Fruit fly (Drosophila melanogaster) whole organism, embryonic: Measurements from ENCODE around the gene CG31807.

ENCODE experiments used
- Bdp1 ChIP-seq: fragments of 200-800 bp; sonication (Bioruptor generic); optimal IDR thresholded peaks from 3 replicates; lab custom pipeline; 2016; ENCODE audit warnings: missing biosample characterization, missing genetic modification characterization
- CG10274 ChIP-seq: fragments of 200-800 bp; sonication (Bioruptor generic); optimal IDR thresholded peaks from 3 replicates; lab custom pipeline; 2017; ENCODE audit warnings: missing biosample characterization, mild to moderate bottlenecking, missing genetic modification characterization
- CG10462 ChIP-seq: fragments of 200-800 bp; sonication (Bioruptor generic); optimal IDR thresholded peaks from 2 replicates; lab custom pipeline; 2016; ENCODE audit warnings: missing biosample characterization, missing genetic modification characterization
- CG11504 ChIP-seq: fragments of 200-800 bp; sonication (Bioruptor generic); optimal IDR thresholded peaks from 3 replicates; lab custom pipeline; 2019; ENCODE audit warnings: missing biosample characterization, mild to moderate bottlenecking, missing genetic modification characterization, moderate library complexity
- CG12155 ChIP-seq: fragments of 200-800 bp; sonication (Bioruptor generic); optimal IDR thresholded peaks from 3 replicates; lab custom pipeline; 2016; ENCODE audit warnings: missing biosample characterization, missing genetic modification characterization
- CG13424 ChIP-seq: fragments of 200-800 bp; sonication (Bioruptor generic); optimal IDR thresholded peaks from 2 replicates; lab custom pipeline; 2019; ENCODE audit warnings: missing biosample characterization, mild to moderate bottlenecking, missing genetic modification characterization, moderate library complexity
- CG13894 ChIP-seq: fragments of 200-800 bp; sonication (Bioruptor generic); optimal IDR thresholded peaks from 3 replicates; lab custom pipeline; 2018; ENCODE audit warnings: missing biosample characterization, mild to moderate bottlenecking, missing genetic modification characterization, moderate library complexity
- CG14860 ChIP-seq: fragments of 200-800 bp; sonication (Bioruptor generic); IDR thresholded peaks from 3 replicates; pipeline ENCODE4 v1.3.6; 2022; ENCODE audit warnings: missing biosample characterization, missing genetic modification characterization; ENCODE audit not compliant: partially characterized antibody
- CG15601 ChIP-seq: fragments of 200-800 bp; sonication (Bioruptor generic); optimal IDR thresholded peaks from 3 replicates; lab custom pipeline; 2019; ENCODE audit warnings: missing biosample characterization, mild to moderate bottlenecking, missing genetic modification characterization, moderate library complexity
- CG17568 ChIP-seq: fragments of 200-800 bp; sonication (Bioruptor generic); optimal IDR thresholded peaks from 2 replicates; lab custom pipeline; 2018; ENCODE audit warnings: missing biosample characterization, mild to moderate bottlenecking, missing genetic modification characterization, moderate library complexity
- CG17612 ChIP-seq: fragments of 200-800 bp; sonication (Bioruptor generic); IDR thresholded peaks from 2 replicates; pipeline ENCODE4 v1.3.6; 2022; ENCODE audit warnings: missing biosample characterization, missing genetic modification characterization
- CG2120 ChIP-seq: fragments of 200-800 bp; sonication (Bioruptor generic); optimal IDR thresholded peaks from 3 replicates; lab custom pipeline; 2016; ENCODE audit warnings: missing biosample characterization, missing genetic modification characterization
- CG2875 ChIP-seq: fragments of 200-800 bp; sonication (Bioruptor generic); optimal IDR thresholded peaks from 2 replicates; lab custom pipeline; 2017; ENCODE audit warnings: missing biosample characterization, mild to moderate bottlenecking, missing genetic modification characterization, missing genetic modification reagents
- CG3281 ChIP-seq: fragments of 200-800 bp; sonication (Bioruptor generic); optimal IDR thresholded peaks from 3 replicates; lab custom pipeline; 2017; ENCODE audit warnings: missing biosample characterization, mild to moderate bottlenecking, missing genetic modification characterization
- CG4360 ChIP-seq: fragments of 200-800 bp; sonication (Bioruptor generic); IDR thresholded peaks from 2 replicates; pipeline ENCODE4 v1.3.6; 2022; ENCODE audit warnings: missing biosample characterization, missing genetic modification characterization
- CG6654 ChIP-seq: fragments of 200-800 bp; sonication (Bioruptor generic); optimal IDR thresholded peaks from 2 replicates; lab custom pipeline; 2017; ENCODE audit warnings: missing biosample characterization, mild to moderate bottlenecking, missing genetic modification characterization
- CG9215 ChIP-seq: fragments of 200-800 bp; sonication (Bioruptor generic); IDR thresholded peaks from 2 replicates; pipeline ENCODE4 v1.3.6; 2022; ENCODE audit warnings: missing biosample characterization, missing genetic modification characterization
- CoRest ChIP-seq: fragments of 200-800 bp; sonication (Bioruptor generic); optimal IDR thresholded peaks from 3 replicates; lab custom pipeline; 2018; ENCODE audit warnings: missing biosample characterization, mild to moderate bottlenecking, missing genetic modification characterization, moderate library complexity
- D ChIP-seq, 2 experiments: fragments of 200-800 bp in 1 of 2; fragments of >200 bp in 1 of 2; sonication (Bioruptor generic) in 1 of 2; optimal IDR thresholded peaks; 2 replicates in 1 of 2; 3 replicates in 1 of 2; lab custom pipeline; 2017; ENCODE audit warnings: mild to moderate bottlenecking in 1 of 2, missing biosample characterization in 1 of 2, missing genetic modification characterization in 1 of 2, missing genetic modification reagents in 1 of 2
- Hey ChIP-seq: fragments of 200-800 bp; sonication (Bioruptor generic); optimal IDR thresholded peaks from 3 replicates; lab custom pipeline; 2018; ENCODE audit warnings: missing biosample characterization, mild to moderate bottlenecking, missing genetic modification characterization
- Jarid2 ChIP-seq: fragments of 200-800 bp; sonication (Bioruptor generic); optimal IDR thresholded peaks from 3 replicates; lab custom pipeline; 2017; ENCODE audit warnings: mild to moderate bottlenecking, missing biosample characterization, missing genetic modification reagents, missing genetic modification characterization
- Lim3 ChIP-seq: fragments of 200-800 bp; sonication (Bioruptor generic); IDR thresholded peaks from 2 replicates; pipeline ENCODE4 v1.3.6; 2022; ENCODE audit warnings: missing biosample characterization, missing genetic modification characterization
- Med ChIP-seq: fragments of 200-800 bp; sonication (Bioruptor generic); peaks from one replicate; lab custom pipeline; 2016; ENCODE audit warnings: missing biosample characterization, missing genetic modification characterization, mild to moderate bottlenecking, inconsistent platforms, moderate library complexity
- Mrtf ChIP-seq: fragments of 200-800 bp; sonication (Bioruptor generic); IDR thresholded peaks from 3 replicates; pipeline ENCODE4 v1.3.6; 2022; ENCODE audit warnings: missing biosample characterization, missing genetic modification characterization
- NC2α ChIP-seq: fragments of 200-800 bp; sonication (Bioruptor generic); optimal IDR thresholded peaks from 2 replicates; lab custom pipeline; 2016; ENCODE audit warnings: missing biosample characterization, missing genetic modification characterization
- Sin3A ChIP-seq: fragments of >200 bp; optimal IDR thresholded peaks from 2 replicates; lab custom pipeline; 2018
- amos ChIP-seq: fragments of 200-800 bp; sonication (Bioruptor generic); IDR thresholded peaks from 2 replicates; pipeline ENCODE4 v1.3.6; 2022; ENCODE audit warnings: missing biosample characterization, missing genetic modification characterization; ENCODE audit not compliant: partially characterized antibody
- bab2 ChIP-seq: fragments of 200-800 bp; sonication (Bioruptor generic); optimal IDR thresholded peaks from 2 replicates; lab custom pipeline; 2016; ENCODE audit warnings: missing biosample characterization, missing genetic modification characterization
- bowl ChIP-seq: fragments of 200-800 bp; sonication (Bioruptor generic); IDR thresholded peaks from 2 replicates; pipeline ENCODE4 v1.3.6; 2022; ENCODE audit warnings: missing biosample characterization, missing genetic modification characterization
- caup ChIP-seq: fragments of 200-800 bp; sonication (Bioruptor generic); optimal IDR thresholded peaks from 3 replicates; lab custom pipeline; 2017; ENCODE audit warnings: missing biosample characterization, mild to moderate bottlenecking, missing genetic modification characterization, moderate library complexity; ENCODE audit not compliant: severe bottlenecking
- dimm ChIP-seq: fragments of 200-800 bp; sonication (Bioruptor generic); IDR thresholded peaks from 2 replicates; pipeline ENCODE4 v1.3.6; 2022; ENCODE audit warnings: missing biosample characterization, missing genetic modification characterization
- esg ChIP-seq: fragments of 200-800 bp; sonication (Bioruptor generic); conservative IDR thresholded peaks from 2 replicates; pipeline ENCODE4 v1.3.6; 2022; ENCODE audit warnings: missing biosample characterization, missing genetic modification characterization
- fd3F ChIP-seq: fragments of 200-800 bp; sonication (Bioruptor generic); optimal IDR thresholded peaks from 2 replicates; lab custom pipeline; 2018; ENCODE audit warnings: missing biosample characterization, mild to moderate bottlenecking, missing genetic modification characterization, moderate library complexity
- fru ChIP-seq: fragments of >200 bp; optimal IDR thresholded peaks from 2 replicates; lab custom pipeline; 2017
- gem ChIP-seq: fragments of 200-800 bp; sonication (Bioruptor generic); optimal IDR thresholded peaks from 2 replicates; lab custom pipeline; 2019; ENCODE audit warnings: missing biosample characterization, mild to moderate bottlenecking, missing genetic modification characterization, moderate library complexity
- gsb-n ChIP-seq: fragments of 200-800 bp; sonication (Bioruptor generic); optimal IDR thresholded peaks from 3 replicates; lab custom pipeline; 2018; ENCODE audit warnings: missing biosample characterization, mild to moderate bottlenecking, missing genetic modification characterization
- h ChIP-seq: fragments of >200 bp; optimal IDR thresholded peaks from 2 replicates; lab custom pipeline; 2017
- hth ChIP-seq: fragments of >200 bp; optimal IDR thresholded peaks from 2 replicates; lab custom pipeline; 2017; ENCODE audit warnings: inconsistent platforms
- knrl ChIP-seq: fragments of 200-800 bp; sonication (Bioruptor generic); IDR thresholded peaks from 3 replicates; pipeline ENCODE4 v1.3.6; 2022; ENCODE audit warnings: missing biosample characterization, missing genetic modification characterization; ENCODE audit not compliant: partially characterized antibody
- mld ChIP-seq: fragments of 200-800 bp; sonication (Bioruptor generic); IDR thresholded peaks from 3 replicates; pipeline ENCODE4 v1.3.6; 2022; ENCODE audit warnings: missing biosample characterization, missing genetic modification characterization; ENCODE audit not compliant: partially characterized antibody
- pum ChIP-seq: fragments of 200-800 bp; sonication (Bioruptor generic); optimal IDR thresholded peaks from 2 replicates; lab custom pipeline; 2016; ENCODE audit warnings: missing biosample characterization, missing genetic modification characterization
- salm ChIP-seq: fragments of 200-800 bp; sonication (Bioruptor generic); optimal IDR thresholded peaks from 2 replicates; lab custom pipeline; 2018; ENCODE audit warnings: missing biosample characterization, mild to moderate bottlenecking, missing genetic modification characterization
- sens-2 ChIP-seq: fragments of 200-800 bp; sonication (Bioruptor generic); IDR thresholded peaks from 2 replicates; pipeline ENCODE4 v1.3.6; 2022; ENCODE audit warnings: missing biosample characterization, missing genetic modification characterization
- sim ChIP-seq: fragments of 200-800 bp; sonication (Bioruptor generic); IDR thresholded peaks from 2 replicates; pipeline ENCODE4 v1.3.6; 2022; ENCODE audit warnings: missing biosample characterization, missing genetic modification characterization
- sima ChIP-seq: fragments of 200-800 bp; sonication (Bioruptor generic); optimal IDR thresholded peaks from 2 replicates; lab custom pipeline; 2016; ENCODE audit warnings: missing biosample characterization, missing genetic modification characterization
- tap ChIP-seq: fragments of 200-800 bp; optimal IDR thresholded peaks from 3 replicates; lab custom pipeline; 2019; ENCODE audit warnings: missing biosample characterization, mild to moderate bottlenecking, missing genetic modification characterization, moderate library complexity
- tio ChIP-seq: fragments of 200-800 bp; sonication (Bioruptor generic); optimal IDR thresholded peaks from 2 replicates; lab custom pipeline; 2017; ENCODE audit warnings: missing biosample characterization, missing genetic modification characterization, inconsistent platforms
- vvl ChIP-seq: fragments of 200-800 bp; sonication (Bioruptor generic); IDR thresholded peaks from 2 replicates; pipeline ENCODE4 v1.3.6; 2022; ENCODE audit warnings: missing biosample characterization, missing genetic modification characterization
- wek ChIP-seq: fragments of 200-800 bp; sonication (Bioruptor generic); optimal IDR thresholded peaks from 3 replicates; lab custom pipeline; 2018; ENCODE audit warnings: missing biosample characterization, mild to moderate bottlenecking, missing genetic modification characterization, moderate library complexity
- wor ChIP-seq: fragments of 200-800 bp; sonication (Bioruptor generic); IDR thresholded peaks from 2 replicates; pipeline ENCODE4 v1.3.6; 2022; ENCODE audit warnings: missing biosample characterization, missing genetic modification characterization

CG31807 gene

dm6 chr2L:16689800-16690618, 6.2 kb upstream of the CG31807 start (continued):
- TF ChIP-seq CG4360 (GFP tag; lab: Robert Waterston, UW) (no peak), CG3281 (GFP tag; lab: Kevin White, UChicago) (no peak), bab2 (GFP tag; lab: Kevin White, UChicago) (peak; percentile 26), Bdp1 (GFP tag; lab: Kevin White, UChicago) (no peak), CG2120 (GFP tag; lab: Kevin White, UChicago) (peak; percentile 68), hth (lab: Kevin White, UChicago) (no peak), D (optimal IDR thresholded peaks at IDR 0.05; lab: Kevin White, UChicago) (no peak), D (GFP tag; optimal IDR thresholded peaks at IDR 0.05; lab: Kevin White, UChicago) (no peak), fru (lab: Kevin White, UChicago) (no peak), amos (GFP tag; lab: Robert Waterston, UW) (no peak), Med (GFP tag; lab: Kevin White, UChicago) (peak; percentile 70), esg (no peak), wek (GFP tag; lab: Kevin White, UChicago) (no peak), sens-2 (GFP tag; lab: Robert Waterston, UW) (no peak), CG13894 (no peak), mld (GFP tag; lab: Robert Waterston, UW) (no peak), CG15601 (tag; lab: Kevin White, UChicago) (no peak), vvl (GFP tag; lab: Robert Waterston, UW) (no peak; the same call in 1 of the 2 replicates), Sin3A (lab: Kevin White, UChicago) (no peak), CG11504 (tag; lab: Kevin White, UChicago) (peak; percentile 57), knrl (GFP tag; lab: Robert Waterston, UW) (no peak), tio (GFP tag; lab: Kevin White, UChicago) (peak; percentile 16), fd3F (GFP tag; lab: Kevin White, UChicago) (no peak), tap (tag; lab: Kevin White, UChicago) (no peak), dimm (GFP tag; lab: Robert Waterston, UW) (no peak), h (lab: Kevin White, UChicago) (no peak), Jarid2 (GFP tag; lab: Kevin White, UChicago) (no peak), wor (GFP tag; lab: Robert Waterston, UW) (no peak), CG2875 (GFP tag; lab: Kevin White, UChicago) (no peak), CG13424 (tag; lab: Kevin White, UChicago) (peak; percentile 30), gem (peak; percentile 55), CG17612 (GFP tag; lab: Robert Waterston, UW) (no peak), CG14860 (GFP tag; lab: Robert Waterston, UW) (no peak), pum (GFP tag; lab: Kevin White, UChicago) (no peak), bowl (GFP tag; lab: Robert Waterston, UW) (no peak), CG10462 (GFP tag; lab: Kevin White, UChicago) (no peak), sima (GFP tag; lab: Kevin White, UChicago) (no peak), Hey (tag; lab: Kevin White, UChicago) (no peak), CG12155 (peak; percentile 33), Mrtf (no peak), CG17568 (GFP tag; lab: Kevin White, UChicago) (peak; percentile 13), CoRest (tag; lab: Kevin White, UChicago) (peak; percentile 45), NC2α (no peak), Lim3 (no peak), CG6654 (GFP tag; lab: Kevin White, UChicago) (no peak), salm (tag; lab: Kevin White, UChicago) (no peak), caup (no peak), CG10274 (GFP tag; lab: Kevin White, UChicago) (no peak), gsb-n (tag; lab: Kevin White, UChicago) (no peak), CG9215 (no peak), sim (no peak)
